Fruit fly (Drosophila melanogaster) whole organism, larva: ENCODE measurements around the gene CG13386.
A peak's percentile ranks its signal among the peaks of the same experiment; 100 is the strongest.

Experiments used
- noc ChIP-seq: fragments of 200-800 bp; sonication (Bioruptor generic); optimal IDR thresholded peaks from 3 replicates; lab custom pipeline; 2019; ENCODE audit warnings: missing biosample characterization, mild to moderate bottlenecking, missing genetic modification characterization, moderate library complexity

The CG13386 gene

dm6 chr2L:8403286-8404270 lies 4.8 kb downstream of the CG13386 start, which contains the start of gene emb:
Gene emb (plus strand): TSS chr2L:8403573.
- peak; percentile 44 for TF ChIP-seq noc (tag; lab: Kevin White, UChicago)

- TF ChIP-seq noc (tag; lab: Kevin White, UChicago): no peak
Observed at dm6 chr2L:8411530-8411929, 12.7 kb downstream of the CG13386 start, which contains the start of gene Naglu. Gene Naglu (minus strand): TSS chr2L:8411868.

DNA sequence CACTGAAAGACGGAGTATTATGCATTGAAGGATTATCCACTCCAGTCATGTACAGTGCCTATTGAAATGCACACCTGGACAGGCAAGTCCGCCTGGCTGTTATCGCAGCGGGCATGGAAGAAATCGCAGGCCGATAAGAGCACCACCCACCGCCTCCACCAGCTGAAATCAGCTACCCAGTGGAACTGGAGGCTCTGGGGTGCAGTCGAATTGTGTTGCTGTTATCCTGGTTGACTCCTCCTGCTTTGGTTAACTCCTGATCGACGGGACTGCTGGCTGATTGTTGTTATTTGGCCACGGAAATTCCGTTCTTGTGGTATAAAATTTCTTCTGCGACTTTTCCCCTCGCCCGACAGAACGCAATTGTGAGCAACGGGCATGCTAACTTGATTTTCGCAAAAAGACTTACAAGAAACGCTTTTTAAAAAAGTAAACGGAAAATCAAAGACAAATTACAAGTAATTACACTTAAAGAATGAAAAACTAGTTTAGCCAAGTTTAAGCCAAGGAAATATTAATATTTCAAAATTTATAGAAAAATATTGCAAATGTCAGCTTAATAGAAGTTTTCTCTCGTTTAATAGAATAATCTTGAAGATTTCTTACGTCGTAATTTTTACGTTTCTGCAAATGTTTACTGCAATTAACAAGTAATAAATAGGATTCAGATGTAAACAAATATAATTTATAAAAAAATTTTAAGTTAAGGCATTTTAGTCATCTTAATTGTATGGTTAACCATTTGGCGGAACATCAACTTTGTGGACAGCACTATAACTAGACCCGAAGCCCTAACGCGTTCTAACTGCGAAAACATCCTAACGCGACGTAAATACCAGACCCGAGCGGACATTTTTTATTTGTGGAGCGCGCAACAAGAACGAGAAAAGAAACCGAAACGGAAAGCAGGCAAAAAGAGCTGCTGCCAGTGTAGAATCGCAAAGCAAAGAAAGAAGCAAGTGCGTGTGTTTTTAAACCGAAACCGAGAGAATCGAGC lies 16.4 kb downstream of the CG13386 start, which contains the start of the genes CG13398 and Akap200:
TSS of gene CG13398 (minus strand) at position 370 of the 997 bp plus-strand sequence.
TSS of gene Akap200 (plus strand) at position 804 of the 997 bp plus-strand sequence.
- TF ChIP-seq noc (tag; lab: Kevin White, UChicago): no peak

- TF ChIP-seq noc (tag; lab: Kevin White, UChicago): peak; percentile 21
Observed at dm6 chr2L:8416350-8417046, 17.7 kb downstream of the CG13386 start.

DNA sequence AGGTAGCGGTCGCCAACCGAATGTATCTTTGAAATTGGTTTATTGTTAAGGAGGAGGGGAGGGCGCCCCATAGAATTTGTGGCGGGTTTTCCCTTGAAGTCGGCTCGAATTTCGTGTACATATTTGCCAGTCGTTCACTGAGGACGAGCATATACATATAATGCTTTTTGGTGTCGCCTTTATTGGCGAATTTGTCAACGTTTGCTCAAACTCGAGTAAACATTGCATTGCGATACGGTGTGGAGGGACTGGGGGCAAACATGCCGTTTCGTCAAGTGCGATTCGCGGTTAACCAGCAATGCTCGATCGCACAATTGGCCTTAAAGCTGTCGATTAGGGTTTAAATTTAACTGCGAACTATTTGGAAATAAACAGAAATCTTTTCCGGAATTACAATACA lies 18.7 kb downstream of the CG13386 start:
- no peak for TF ChIP-seq noc (tag; lab: Kevin White, UChicago)

DNA sequence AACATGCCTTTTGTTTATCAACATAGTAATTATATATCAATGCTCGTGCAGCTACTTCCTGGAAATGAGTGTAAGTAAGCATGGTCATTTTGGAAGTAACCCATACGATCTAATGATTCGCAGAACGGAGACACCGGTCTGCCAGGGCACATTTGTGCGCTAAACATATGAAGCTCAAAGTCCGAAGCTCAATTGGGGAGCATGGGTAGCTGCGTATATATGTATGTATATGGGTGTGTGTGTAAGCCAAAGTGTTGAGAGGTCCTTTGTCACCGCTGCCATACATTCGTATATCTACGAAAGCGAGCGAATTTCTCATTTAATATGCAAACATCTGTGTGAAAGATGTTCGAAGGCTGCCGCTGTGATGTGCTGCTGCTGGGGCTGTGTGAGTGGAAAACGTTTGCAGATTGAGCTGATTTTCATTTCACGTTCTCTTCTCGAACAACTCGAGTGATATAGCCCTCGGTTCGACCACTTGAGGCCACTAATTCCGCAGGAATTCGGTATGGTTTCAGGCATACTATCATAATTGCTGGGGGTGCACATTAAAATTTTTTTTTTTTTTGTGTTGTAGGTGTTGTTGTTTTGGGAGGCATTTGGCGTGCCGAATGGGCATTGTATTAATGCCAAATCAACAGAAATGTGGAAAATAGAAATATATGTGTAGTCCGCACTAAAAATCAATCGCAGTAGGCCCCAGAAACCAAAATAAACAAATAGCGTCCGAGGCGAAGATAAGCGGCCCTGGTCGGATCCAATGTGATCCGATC lies 19.5 kb downstream of the CG13386 start:
- no peak for TF ChIP-seq noc (tag; lab: Kevin White, UChicago)

dm6 chr2L:8419382-8419940 lies 20.6 kb downstream of the CG13386 start:
- no peak for TF ChIP-seq noc (tag; lab: Kevin White, UChicago)

DNA sequence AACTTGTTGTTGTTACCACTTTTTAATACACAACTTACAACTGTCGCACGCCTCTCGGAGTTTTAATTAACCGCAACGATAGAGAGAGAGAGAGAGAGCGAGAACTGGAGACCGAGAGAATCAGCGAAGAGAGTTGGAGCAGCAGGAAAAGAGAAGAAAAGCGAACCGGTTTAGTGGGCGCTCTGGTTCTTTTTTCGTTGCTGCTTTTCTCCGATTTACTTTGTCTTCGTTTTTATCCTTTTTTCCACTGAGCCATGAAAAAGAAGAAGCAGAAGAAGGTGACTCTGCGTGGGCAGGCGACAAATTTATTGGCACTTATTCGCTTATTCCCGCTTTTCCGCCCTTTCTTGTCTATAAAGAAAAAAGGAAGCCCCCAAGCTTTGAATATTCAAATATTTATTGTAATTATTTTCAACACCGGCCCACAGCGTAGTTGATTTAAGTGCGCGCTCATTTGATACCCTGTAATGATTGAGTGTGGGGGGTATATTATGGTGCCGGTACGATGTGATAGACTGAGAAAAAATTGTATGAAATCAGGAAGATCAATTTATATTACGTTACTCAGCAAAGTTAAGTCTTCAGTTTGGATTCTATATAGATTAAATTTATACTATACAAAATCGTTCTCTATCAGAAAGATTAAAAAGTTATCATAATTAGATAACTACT lies 21.6 kb downstream of the CG13386 start:
- no peak for TF ChIP-seq noc (tag; lab: Kevin White, UChicago)

- no peak for TF ChIP-seq noc (tag; lab: Kevin White, UChicago)
Observed at dm6 chr2L:8421717-8422116, 22.9 kb downstream of the CG13386 start.

dm6 chr2L:8423047-8423446 lies 24.2 kb downstream of the CG13386 start:
- TF ChIP-seq noc (tag; lab: Kevin White, UChicago): no peak

DNA sequence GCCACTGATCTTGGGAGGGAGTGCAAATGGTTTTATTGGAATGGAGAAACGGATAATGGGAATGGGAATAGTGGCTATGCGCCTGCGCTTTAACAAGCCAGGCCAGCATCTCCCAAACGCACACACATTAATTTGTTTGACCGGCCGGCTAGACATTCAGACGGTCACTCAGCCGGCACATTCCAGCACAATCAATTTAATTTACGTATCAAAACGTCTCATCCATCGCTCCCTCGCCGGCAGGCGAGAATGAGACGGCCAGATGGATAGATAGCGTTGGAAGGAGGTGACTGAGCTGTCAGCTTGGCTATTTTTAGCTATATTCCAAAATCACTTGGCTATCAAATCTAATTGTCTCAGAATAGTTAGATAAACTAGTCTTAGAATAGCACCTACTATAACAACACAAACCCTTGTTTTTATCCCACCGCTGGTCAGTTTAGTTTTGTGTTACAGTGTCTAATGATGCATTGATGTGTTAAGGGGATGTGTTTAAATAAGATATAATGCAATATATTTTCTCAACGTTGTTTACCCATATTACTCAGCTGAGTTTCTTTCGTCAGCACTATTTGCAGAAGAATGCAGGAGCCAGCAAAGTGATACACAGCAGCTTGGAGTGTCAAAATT lies 24.8 kb downstream of the CG13386 start:
- TF ChIP-seq noc (tag; lab: Kevin White, UChicago): no peak

DNA sequence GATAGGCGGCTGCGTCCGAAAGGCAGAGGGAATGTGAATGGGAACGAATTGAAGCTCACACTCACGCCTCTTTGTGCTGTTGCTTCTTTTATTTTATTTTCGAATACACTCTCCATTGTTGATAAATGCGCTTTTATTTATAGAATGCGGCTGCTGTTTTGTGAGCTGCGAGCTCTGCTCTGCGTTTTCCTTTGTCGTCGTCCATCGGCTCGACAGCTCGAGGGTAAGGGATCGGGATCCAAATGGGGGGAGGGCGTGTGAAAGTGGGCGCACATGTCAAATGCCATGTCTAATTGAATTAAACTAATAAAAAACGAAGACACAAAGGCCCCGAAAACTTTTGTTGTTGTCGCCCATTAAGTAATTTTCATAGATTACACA lies 25.3 kb downstream of the CG13386 start:
- TF ChIP-seq noc (tag; lab: Kevin White, UChicago): no peak
